Worm (Caenorhabditis elegans): Measurements from ENCODE around the gene tag-124.

tag-124 gene

DNA sequence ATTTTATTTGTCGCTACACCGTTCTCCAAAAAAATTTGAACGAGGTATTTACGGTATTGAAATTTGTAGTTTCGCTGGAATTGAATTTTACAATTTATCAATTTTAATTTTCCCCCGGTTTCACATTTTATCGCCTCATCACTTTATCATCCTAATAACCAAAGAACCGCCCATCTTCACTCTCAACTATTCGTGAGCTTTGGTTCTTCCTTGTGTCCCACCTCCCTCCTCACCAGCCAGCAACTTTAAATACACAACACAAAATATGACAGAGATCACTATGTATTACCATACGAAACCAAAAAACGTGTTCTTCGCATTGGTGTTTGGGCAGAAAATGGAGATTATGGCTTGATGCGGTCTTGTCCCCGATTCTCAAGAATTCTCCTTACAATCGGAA lies 13.0 kb downstream of the tag-124 start:
- TF ChIP-seq ama-1 (optimal IDR thresholded peaks at IDR 0.05) = peak; percentile 45
- peak; percentile 55 for TF ChIP-seq nhr-20 (tag; optimal IDR thresholded peaks at IDR 0.05)
- peak; percentile 14 for TF ChIP-seq C16A3.4 (tag; optimal IDR thresholded peaks at IDR 0.05)
- peak; percentile 71 for TF ChIP-seq nhr-19 (GFP tag; conservative IDR thresholded peaks at IDR 0.05)
- no peak for TF ChIP-seq grh-1 (GFP tag; IDR thresholded peaks at IDR 0.05)
- TF ChIP-seq snu-23 (GFP tag; optimal IDR thresholded peaks at IDR 0.05) = peak; percentile 27
- no peak for TF ChIP-seq nhr-237 (tag; optimal IDR thresholded peaks at IDR 0.05)
- TF ChIP-seq mdl-1 (tag; optimal IDR thresholded peaks at IDR 0.05) = peak in 1 of 2 experiments; percentile 11
- peak; percentile 0 for TF ChIP-seq elt-2 (tag; optimal IDR thresholded peaks at IDR 0.05)
- TF ChIP-seq lin-35 (GFP tag; optimal IDR thresholded peaks at IDR 0.05) = peak in 1 of 2 experiments; percentile 65
- TF ChIP-seq lin-14 (GFP tag; optimal IDR thresholded peaks at IDR 0.05) = peak; percentile 8
- TF ChIP-seq dpl-1 (GFP tag; optimal IDR thresholded peaks at IDR 0.05) = peak in 1 of 3 experiments; percentile 10
- TF ChIP-seq lsy-2 (tag; optimal IDR thresholded peaks at IDR 0.05) = peak in 1 of 2 experiments; percentile 4
- no peak for TF ChIP-seq sptf-1 (tag; optimal IDR thresholded peaks at IDR 0.05)
- peak; percentile 44 for TF ChIP-seq blmp-1 (tag; optimal IDR thresholded peaks at IDR 0.05)
- TF ChIP-seq efl-3 (GFP tag; optimal IDR thresholded peaks at IDR 0.05) = no peak
- TF ChIP-seq ztf-4 (tag; optimal IDR thresholded peaks at IDR 0.05) = no peak
- TF ChIP-seq fos-1 (tag; optimal IDR thresholded peaks at IDR 0.05) = no peak
- no peak for TF ChIP-seq xbp-1 (tag; optimal IDR thresholded peaks at IDR 0.05)
- no peak for TF ChIP-seq rnt-1 (tag; optimal IDR thresholded peaks at IDR 0.05)

DNA sequence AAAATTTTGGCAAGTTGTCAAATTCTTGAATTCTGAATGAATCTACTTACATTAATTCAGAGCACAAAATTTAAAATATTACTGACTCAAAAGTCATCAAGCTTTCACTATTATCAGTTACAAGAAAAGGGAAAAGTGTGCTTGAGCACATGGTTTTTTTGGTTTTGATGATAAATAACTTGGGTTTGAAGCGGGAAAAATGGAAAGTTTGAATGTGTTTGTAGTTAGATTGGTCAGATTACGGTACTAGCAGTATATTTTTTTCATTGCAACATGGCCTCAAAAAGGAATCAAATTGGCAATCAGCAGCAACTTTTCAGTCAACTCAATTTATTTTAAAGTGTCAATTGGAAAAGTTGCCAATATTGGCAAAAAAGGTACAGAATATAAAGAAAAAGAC lies 13.6 kb downstream of the tag-124 start:
- TF ChIP-seq unc-130 (tag; optimal IDR thresholded peaks at IDR 0.05) = no peak
- TF ChIP-seq ama-1 (optimal IDR thresholded peaks at IDR 0.05) = peak; percentile 60

DNA sequence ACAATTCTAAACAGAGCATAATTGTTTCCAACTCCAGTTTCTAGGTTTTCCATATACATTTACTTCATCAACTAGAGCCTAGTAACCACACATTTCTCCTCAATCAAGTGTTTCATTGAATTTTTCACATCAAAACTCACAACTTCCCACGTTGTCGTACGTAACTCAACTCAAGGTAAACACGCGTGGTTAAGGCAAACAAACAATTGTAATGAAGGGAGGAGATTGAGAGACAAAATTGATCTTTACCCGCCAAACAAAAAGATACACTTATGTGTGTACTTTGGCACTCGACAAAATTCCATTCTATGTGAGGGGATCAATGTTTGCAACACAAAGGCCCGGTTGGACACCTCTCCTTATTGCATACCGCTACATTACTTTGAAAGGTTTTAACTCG lies 14.2 kb downstream of the tag-124 start, which contains the start of gene nhr-19:
Gene nhr-19 (minus strand): TSS at position 191 of the 400 bp plus-strand sequence.
- TF ChIP-seq fos-1 (tag; optimal IDR thresholded peaks at IDR 0.05) (peak; percentile 9), ama-1 (optimal IDR thresholded peaks at IDR 0.05) (peak; percentile 9), fkh-10 (GFP tag; optimal IDR thresholded peaks at IDR 0.05) (no peak), sptf-1 (tag; optimal IDR thresholded peaks at IDR 0.05) (no peak), fkh-4 (tag; optimal IDR thresholded peaks at IDR 0.05; ENCODE audit: borderline replicate concordance) (no peak), unc-130 (tag; optimal IDR thresholded peaks at IDR 0.05) (no peak), nhr-28 (tag; optimal IDR thresholded peaks at IDR 0.05) (no peak), unc-30 (tag; optimal IDR thresholded peaks at IDR 0.05) (no peak), zag-1 (tag; optimal IDR thresholded peaks at IDR 0.05) (no peak), irx-1 (tag; optimal IDR thresholded peaks at IDR 0.05) (no peak), nhr-76 (tag; optimal IDR thresholded peaks at IDR 0.05) (no peak), dpl-1 (GFP tag; optimal IDR thresholded peaks at IDR 0.05) (no peak), elt-3 (tag; optimal IDR thresholded peaks at IDR 0.05) (no peak), aly-2 (tag; optimal IDR thresholded peaks at IDR 0.05) (no peak), unc-62 (GFP tag; optimal IDR thresholded peaks at IDR 0.05) (no peak), jun-1 (tag; optimal IDR thresholded peaks at IDR 0.05) (no peak), nhr-19 (GFP tag; conservative IDR thresholded peaks at IDR 0.05) (peak; percentile 71), mab-9 (GFP tag; IDR thresholded peaks at IDR 0.05) (no peak), lin-14 (GFP tag; optimal IDR thresholded peaks at IDR 0.05) (peak; percentile 65), nhr-84 (tag; optimal IDR thresholded peaks at IDR 0.05) (no peak), tlp-1 (tag; optimal IDR thresholded peaks at IDR 0.05) (no peak), nhr-237 (tag; optimal IDR thresholded peaks at IDR 0.05) (no peak), hlh-4 (tag; optimal IDR thresholded peaks at IDR 0.05) (no peak), ceh-88 (GFP tag; IDR thresholded peaks at IDR 0.05) (no peak), ces-1 (GFP tag; optimal IDR thresholded peaks at IDR 0.05) (no peak), nhr-90 (tag; optimal IDR thresholded peaks at IDR 0.05; ENCODE audit: poor library complexity) (no peak), snpc-4 (tag; optimal IDR thresholded peaks at IDR 0.05) (no peak), vab-15 (tag; optimal IDR thresholded peaks at IDR 0.05) (no peak), lsy-2 (tag; optimal IDR thresholded peaks at IDR 0.05) (peak in 1 of 2 experiments; percentile 13), lin-15B (tag; optimal IDR thresholded peaks at IDR 0.05) (no peak), ztf-4 (tag; optimal IDR thresholded peaks at IDR 0.05) (no peak), hlh-17 (GFP tag; optimal IDR thresholded peaks at IDR 0.05; ENCODE audit: borderline replicate concordance) (no peak), isw-1 (GFP tag; IDR thresholded peaks at IDR 0.05) (no peak), sox-4 (tag; optimal IDR thresholded peaks at IDR 0.05) (no peak), nhr-12 (tag; optimal IDR thresholded peaks at IDR 0.05) (no peak), lir-3 (tag; optimal IDR thresholded peaks at IDR 0.05; ENCODE audit: poor library complexity) (no peak), nhr-77 (tag; optimal IDR thresholded peaks at IDR 0.05) (no peak), C16A3.4 (tag; optimal IDR thresholded peaks at IDR 0.05) (peak; percentile 30), mep-1 (tag; optimal IDR thresholded peaks at IDR 0.05) (no peak)
